Worm (Caenorhabditis elegans) whole organism, L4 larva: Measurements from ENCODE around the gene srlf-14.
A peak's percentile ranks its signal among the peaks of the same experiment; 100 is the strongest.

Source experiments
- D1046.2 ChIP-seq: fragments of 200-800 bp; sonication (Bioruptor generic); IDR thresholded peaks from 2 replicates; pipeline ENCODE4 v1.3.6; 2022; ENCODE audit warnings: missing genetic modification characterization, missing compliant biosample characterization
- F10B5.3 ChIP-seq: sonication (generic microtip); optimal IDR thresholded peaks from 2 replicates; lab custom pipeline; 2016; ENCODE audit warnings: mild to moderate bottlenecking, missing genetic modification characterization, missing compliant biosample characterization
- F26F4.8 ChIP-seq: fragments of 200-800 bp; sonication (Bioruptor generic); conservative IDR thresholded peaks from 2 replicates; pipeline ENCODE4 v1.3.6; 2022; ENCODE audit warnings: missing genetic modification characterization, missing compliant biosample characterization
- F44E2.7 ChIP-seq: fragments of 200-800 bp; sonication (Bioruptor generic); IDR thresholded peaks from 2 replicates; pipeline ENCODE4 v2.1.2; 2022; ENCODE audit warnings: missing genetic modification characterization, missing compliant biosample characterization
- R02D3.7 ChIP-seq: fragments of 150-350 bp; sonication (generic microtip); optimal IDR thresholded peaks from 3 replicates; lab custom pipeline; 2014; ENCODE audit warnings: missing biosample characterization, missing genetic modification characterization
- T26A8.4 ChIP-seq: fragments of 200-800 bp; sonication (Bioruptor generic); IDR thresholded peaks from 2 replicates; pipeline ENCODE4 v1.3.6; 2022; ENCODE audit warnings: missing genetic modification characterization, missing compliant biosample characterization
- Y5F2A.4 ChIP-seq: fragments of 200-800 bp; sonication (Bioruptor generic); optimal IDR thresholded peaks from 2 replicates; lab custom pipeline; 2018; ENCODE audit warnings: mild to moderate bottlenecking, missing genetic modification characterization, missing compliant biosample characterization
- Y75B8A.6 ChIP-seq: fragments of 200-800 bp; sonication (Bioruptor generic); IDR thresholded peaks from 2 replicates; pipeline ENCODE4 v1.3.6; 2022; ENCODE audit warnings: missing genetic modification reagents, missing genetic modification characterization, missing compliant biosample characterization
- ZK546.5 ChIP-seq, 2 experiments: sonication (generic microtip); optimal IDR thresholded peaks; 2 replicates each; lab custom pipeline; 2017; ENCODE audit warnings: missing biosample characterization in 2 of 2, missing genetic modification characterization in 2 of 2
- ama-1 ChIP-seq: fragments of 150-350 bp; optimal IDR thresholded peaks from 2 replicates; lab custom pipeline; 2014; ENCODE audit warnings: inconsistent platforms, mixed read lengths
- ceh-20 ChIP-seq: fragments of 200-800 bp; sonication (Bioruptor generic); IDR thresholded peaks from 2 replicates; pipeline ENCODE4 v1.3.6; 2022; ENCODE audit warnings: missing genetic modification reagents, missing genetic modification characterization, missing compliant biosample characterization
- ceh-28 ChIP-seq: fragments of 150-350 bp; optimal IDR thresholded peaks from 2 replicates; lab custom pipeline; 2014; ENCODE audit warnings: missing biosample characterization, missing genetic modification reagents, missing genetic modification characterization
- ceh-44 ChIP-seq: fragments of 200-800 bp; sonication (Bioruptor generic); IDR thresholded peaks from 2 replicates; pipeline ENCODE4 v1.3.6; 2022; ENCODE audit warnings: missing genetic modification reagents, missing genetic modification characterization, missing compliant biosample characterization
- ceh-62 ChIP-seq: sonication (generic microtip); optimal IDR thresholded peaks from 2 replicates; lab custom pipeline; 2017; ENCODE audit warnings: missing biosample characterization, missing genetic modification characterization
- cey-2 ChIP-seq: sonication (generic microtip); optimal IDR thresholded peaks from 3 replicates; lab custom pipeline; 2017; ENCODE audit warnings: missing genetic modification characterization, mild to moderate bottlenecking, missing compliant biosample characterization, antibody characterized with exemption, borderline replicate concordance; ENCODE audit not compliant: insufficient read depth
- daf-19 ChIP-seq: fragments of 200-800 bp; sonication (Bioruptor generic); conservative IDR thresholded peaks from 2 replicates; pipeline ENCODE4 v1.3.6; 2022; ENCODE audit warnings: missing genetic modification characterization, missing compliant biosample characterization
- dmd-6 ChIP-seq: fragments of 200-800 bp; sonication (Bioruptor generic); IDR thresholded peaks from 2 replicates; pipeline ENCODE4 v1.3.6; 2022; ENCODE audit warnings: missing genetic modification reagents, missing genetic modification characterization, missing compliant biosample characterization
- dmd-8 ChIP-seq: fragments of 200-800 bp; sonication (Bioruptor generic); IDR thresholded peaks from 2 replicates; pipeline ENCODE4 v1.3.6; 2022; ENCODE audit warnings: missing genetic modification characterization, missing compliant biosample characterization
- duxl-1 ChIP-seq: sonication (generic microtip); optimal IDR thresholded peaks from 2 replicates; lab custom pipeline; 2016; ENCODE audit warnings: mild to moderate bottlenecking, missing genetic modification characterization, moderate library complexity, missing compliant biosample characterization; ENCODE audit not compliant: poor library complexity
- dve-1 ChIP-seq: sonication (generic microtip); optimal IDR thresholded peaks from 2 replicates; lab custom pipeline; 2017; ENCODE audit warnings: antibody characterized with exemption, mild to moderate bottlenecking, missing genetic modification characterization, missing compliant biosample characterization; ENCODE audit not compliant: insufficient read depth
- egl-43 ChIP-seq: fragments of 200-800 bp; sonication (Bioruptor generic); IDR thresholded peaks from 2 replicates; pipeline ENCODE4 v1.3.6; 2022; ENCODE audit warnings: missing genetic modification reagents, missing genetic modification characterization, missing compliant biosample characterization
- fkh-10 ChIP-seq: fragments of 150-350 bp; optimal IDR thresholded peaks from 2 replicates; lab custom pipeline; 2014; ENCODE audit warnings: missing biosample characterization, missing genetic modification reagents, missing genetic modification characterization
- hlh-30 ChIP-seq: sonication (generic microtip); optimal IDR thresholded peaks from 2 replicates; lab custom pipeline; 2017; ENCODE audit warnings: antibody characterized with exemption, mild to moderate bottlenecking, missing genetic modification characterization, missing compliant biosample characterization; ENCODE audit not compliant: insufficient read depth
- hmg-1.1 ChIP-seq: fragments of 200-800 bp; sonication (Bioruptor generic); IDR thresholded peaks from 2 replicates; pipeline ENCODE4 v1.3.6; 2022; ENCODE audit warnings: missing genetic modification reagents, missing genetic modification characterization, missing compliant biosample characterization
- lim-7 ChIP-seq: fragments of 200-800 bp; sonication (Bioruptor generic); IDR thresholded peaks from 2 replicates; pipeline ENCODE4 v1.3.6; 2022; ENCODE audit warnings: missing genetic modification characterization, missing compliant biosample characterization
- lin-15B ChIP-seq: fragments of 150-350 bp; sonication (generic microtip); optimal IDR thresholded peaks from 3 replicates; lab custom pipeline; 2014; ENCODE audit warnings: missing biosample characterization, missing genetic modification characterization
- lin-39 ChIP-seq: fragments of 150-350 bp; optimal IDR thresholded peaks from 2 replicates; lab custom pipeline; 2014; ENCODE audit warnings: missing biosample characterization, missing genetic modification reagents, missing genetic modification characterization
- mdl-1 ChIP-seq, 2 experiments: fragments of 150-350 bp in 1 of 2; sonication (generic microtip) in 1 of 2; optimal IDR thresholded peaks; 2 replicates each; lab custom pipeline; 2014 to 2017; ENCODE audit warnings: missing biosample characterization in 2 of 2, missing genetic modification characterization in 2 of 2
- mdt-29 ChIP-seq: fragments of 200-800 bp; sonication (Bioruptor generic); IDR thresholded peaks from 2 replicates; pipeline ENCODE4 v1.3.6; 2022; ENCODE audit warnings: missing genetic modification reagents, missing genetic modification characterization, missing compliant biosample characterization
- mep-1 ChIP-seq: fragments of 150-350 bp; sonication (generic microtip); optimal IDR thresholded peaks from 3 replicates; lab custom pipeline; 2014; ENCODE audit warnings: missing biosample characterization, missing genetic modification characterization
- mes-2 ChIP-seq: sonication (generic microtip); optimal IDR thresholded peaks from 2 replicates; lab custom pipeline; 2016; ENCODE audit warnings: missing genotype, mild to moderate bottlenecking, missing genetic modification characterization, missing compliant biosample characterization; ENCODE audit not compliant: poor library complexity, severe bottlenecking
- mxl-3 ChIP-seq: fragments of 200-800 bp; sonication (Bioruptor generic); optimal IDR thresholded peaks from 2 replicates; lab custom pipeline; 2018; ENCODE audit warnings: mild to moderate bottlenecking, missing genetic modification characterization, missing compliant biosample characterization
- nhr-10 ChIP-seq: fragments of 150-350 bp; optimal IDR thresholded peaks from 2 replicates; lab custom pipeline; 2014; ENCODE audit warnings: missing biosample characterization, missing genetic modification characterization
- nhr-102 ChIP-seq: sonication (generic microtip); optimal IDR thresholded peaks from 2 replicates; lab custom pipeline; 2016; ENCODE audit warnings: mild to moderate bottlenecking, missing genetic modification characterization, moderate library complexity, missing compliant biosample characterization
- nhr-11 ChIP-seq: fragments of 150-350 bp; optimal IDR thresholded peaks from 2 replicates; lab custom pipeline; 2014; ENCODE audit warnings: missing biosample characterization, missing genetic modification characterization
- nhr-48 ChIP-seq: sonication (generic microtip); optimal IDR thresholded peaks from 2 replicates; lab custom pipeline; 2016; ENCODE audit warnings: mild to moderate bottlenecking, missing genetic modification characterization, missing compliant biosample characterization
- nhr-77 ChIP-seq: fragments of 150-350 bp; optimal IDR thresholded peaks from 2 replicates; lab custom pipeline; 2014; ENCODE audit warnings: missing biosample characterization, missing genetic modification characterization
- pqm-1 ChIP-seq: sonication (generic microtip); optimal IDR thresholded peaks from 2 replicates; lab custom pipeline; 2017; ENCODE audit warnings: missing biosample characterization, missing genetic modification characterization
- saeg-2 ChIP-seq: fragments of 200-800 bp; sonication (Bioruptor generic); IDR thresholded peaks from 2 replicates; pipeline ENCODE4 v1.3.6; 2022; ENCODE audit warnings: missing genetic modification reagents, missing genetic modification characterization, missing compliant biosample characterization
- set-16 ChIP-seq: fragments of 200-800 bp; sonication (Bioruptor generic); IDR thresholded peaks from 2 replicates; pipeline ENCODE4 v1.3.6; 2022; ENCODE audit warnings: missing genetic modification reagents, missing genetic modification characterization, missing compliant biosample characterization
- snpc-1.2 ChIP-seq: fragments of 200-800 bp; sonication (Bioruptor generic); IDR thresholded peaks from 2 replicates; pipeline ENCODE4 v1.3.6; 2022; ENCODE audit warnings: missing genetic modification reagents, missing genetic modification characterization, missing compliant biosample characterization
- spr-1 ChIP-seq: sonication (generic microtip); optimal IDR thresholded peaks from 2 replicates; lab custom pipeline; 2016; ENCODE audit warnings: mild to moderate bottlenecking, missing genetic modification characterization, missing compliant biosample characterization
- spr-3 ChIP-seq: fragments of 200-800 bp; sonication (Bioruptor generic); optimal IDR thresholded peaks from 2 replicates; lab custom pipeline; 2018; ENCODE audit warnings: mild to moderate bottlenecking, missing genetic modification characterization, missing compliant biosample characterization
- tag-97 ChIP-seq: fragments of 200-800 bp; sonication (Bioruptor generic); IDR thresholded peaks from 2 replicates; pipeline ENCODE4 v1.3.6; 2022; ENCODE audit warnings: missing genetic modification characterization, missing compliant biosample characterization
- unc-39 ChIP-seq: sonication (generic microtip); optimal IDR thresholded peaks from 2 replicates; lab custom pipeline; 2017; ENCODE audit warnings: missing biosample characterization, missing genetic modification characterization
- vab-7 ChIP-seq: fragments of 200-800 bp; sonication (Bioruptor generic); IDR thresholded peaks from 2 replicates; pipeline ENCODE4 v1.3.6; 2022; ENCODE audit warnings: missing genetic modification reagents, missing genetic modification characterization, missing compliant biosample characterization
- zag-1 ChIP-seq: fragments of 150-350 bp; optimal IDR thresholded peaks from 2 replicates; lab custom pipeline; 2014; ENCODE audit warnings: missing biosample characterization, missing genetic modification characterization
- zfp-2 ChIP-seq: sonication (generic microtip); optimal IDR thresholded peaks from 2 replicates; lab custom pipeline; 2016; ENCODE audit warnings: mild to moderate bottlenecking, missing genetic modification characterization, missing compliant biosample characterization
- zfp-3 ChIP-seq: fragments of 200-800 bp; sonication (Bioruptor generic); conservative IDR thresholded peaks from 2 replicates; pipeline ENCODE4 v1.3.6; 2022; ENCODE audit warnings: missing genetic modification reagents, missing genetic modification characterization, missing compliant biosample characterization
- zip-11 ChIP-seq: fragments of 200-800 bp; sonication (Bioruptor generic); IDR thresholded peaks from 2 replicates; pipeline ENCODE4 v1.3.6; 2022; ENCODE audit warnings: missing genetic modification characterization, missing compliant biosample characterization
- ztf-7 ChIP-seq: fragments of 150-350 bp; optimal IDR thresholded peaks from 2 replicates; lab custom pipeline; 2014; ENCODE audit warnings: missing biosample characterization, missing genetic modification characterization

The srlf-14 gene

ce11 chrIV:10858300-10859016 lies 35.7 kb downstream of the srlf-14 start, which contains the start of the genes T11G6.2 and hars-1:
Gene T11G6.2, minus strand, starts transcription at chrIV:10858496.
Gene hars-1, plus strand, starts transcription at chrIV:10858957.
- TF ChIP-seq mdt-29 (GFP tag; lab: Robert Waterston, UW): no peak
- no peak for TF ChIP-seq nhr-11 (tag; lab: Kevin White, UChicago)
- peak; percentile 51 for TF ChIP-seq mes-2 (tag; lab: Kevin White, UChicago)
- TF ChIP-seq ceh-20 (GFP tag; lab: Robert Waterston, UW): no peak
- TF ChIP-seq hlh-30 (tag; lab: Kevin White, UChicago): peak; percentile 83
- TF ChIP-seq zfp-3: no peak
- TF ChIP-seq nhr-102 (tag; lab: Kevin White, UChicago): no peak
- TF ChIP-seq nhr-77 (tag; lab: Kevin White, UChicago): peak; percentile 74
- TF ChIP-seq Y75B8A.6 (GFP tag; lab: Robert Waterston, UW): no peak
- no peak for TF ChIP-seq set-16 (GFP tag; lab: Robert Waterston, UW)
- no peak for TF ChIP-seq lin-15B (tag; lab: Kevin White, UChicago)
- TF ChIP-seq F10B5.3 (tag; lab: Kevin White, UChicago): no peak
- TF ChIP-seq hmg-1.1 (GFP tag; lab: Robert Waterston, UW): no peak
- no peak for TF ChIP-seq zip-11
- TF ChIP-seq tag-97 (GFP tag; lab: Robert Waterston, UW): no peak
- TF ChIP-seq duxl-1 (tag; lab: Kevin White, UChicago): no peak
- no peak for TF ChIP-seq daf-19 (GFP tag; lab: Robert Waterston, UW)
- no peak for TF ChIP-seq ZK546.5 (tag; optimal IDR thresholded peaks at IDR 0.05; lab: Kevin White, UChicago)
- TF ChIP-seq dmd-6 (GFP tag; lab: Robert Waterston, UW): peak; percentile 71; the same call in 1 of the 2 replicates
- no peak for TF ChIP-seq F26F4.8 (GFP tag; lab: Robert Waterston, UW)
- TF ChIP-seq ztf-7 (tag; lab: Kevin White, UChicago): no peak
- TF ChIP-seq mdl-1 (tag; optimal IDR thresholded peaks at IDR 0.05; lab: Kevin White, UChicago): peak in 1 of 2 experiments; percentile 81
- TF ChIP-seq lim-7 (GFP tag; lab: Robert Waterston, UW): no peak
- no peak for TF ChIP-seq spr-3 (GFP tag; lab: Kevin White, UChicago)
- TF ChIP-seq D1046.2 (GFP tag; lab: Robert Waterston, UW): no peak
- TF ChIP-seq vab-7 (GFP tag; lab: Robert Waterston, UW): no peak
- no peak for TF ChIP-seq saeg-2
- peak; percentile 98 for TF ChIP-seq mxl-3
- peak; percentile 76 for TF ChIP-seq pqm-1
- TF ChIP-seq egl-43 (GFP tag; lab: Robert Waterston, UW): no peak
- TF ChIP-seq mep-1 (tag; lab: Kevin White, UChicago): peak; percentile 34
- peak; percentile 36 for TF ChIP-seq dve-1 (tag; lab: Kevin White, UChicago)
- TF ChIP-seq lin-39: no peak
- TF ChIP-seq R02D3.7 (tag; lab: Kevin White, UChicago): no peak
- TF ChIP-seq ceh-28 (tag; lab: Kevin White, UChicago): no peak
- no peak for TF ChIP-seq unc-39
- no peak for TF ChIP-seq Y5F2A.4 (GFP tag; lab: Kevin White, UChicago)
- TF ChIP-seq ama-1 (lab: Kevin White, UChicago): no peak
- TF ChIP-seq T26A8.4 (GFP tag; lab: Robert Waterston, UW): no peak
- TF ChIP-seq ceh-62 (tag; lab: Kevin White, UChicago): no peak
- no peak for TF ChIP-seq spr-1
- TF ChIP-seq F44E2.7 (GFP tag; lab: Robert Waterston, UW): no peak
- no peak for TF ChIP-seq cey-2 (tag; lab: Kevin White, UChicago)
- no peak for TF ChIP-seq nhr-48
- TF ChIP-seq snpc-1.2 (GFP tag; lab: Robert Waterston, UW): no peak
- TF ChIP-seq zag-1 (tag; lab: Kevin White, UChicago): no peak
- no peak for TF ChIP-seq dmd-8 (GFP tag; lab: Robert Waterston, UW)
- no peak for TF ChIP-seq fkh-10 (GFP tag; lab: Kevin White, UChicago)
- no peak for TF ChIP-seq ceh-44 (GFP tag; lab: Robert Waterston, UW)
- TF ChIP-seq zfp-2 (tag; lab: Kevin White, UChicago): no peak
- TF ChIP-seq nhr-10 (tag; lab: Kevin White, UChicago): no peak
